Worm (Caenorhabditis elegans): ENCODE data around the gene F23H11.7.

DNA sequence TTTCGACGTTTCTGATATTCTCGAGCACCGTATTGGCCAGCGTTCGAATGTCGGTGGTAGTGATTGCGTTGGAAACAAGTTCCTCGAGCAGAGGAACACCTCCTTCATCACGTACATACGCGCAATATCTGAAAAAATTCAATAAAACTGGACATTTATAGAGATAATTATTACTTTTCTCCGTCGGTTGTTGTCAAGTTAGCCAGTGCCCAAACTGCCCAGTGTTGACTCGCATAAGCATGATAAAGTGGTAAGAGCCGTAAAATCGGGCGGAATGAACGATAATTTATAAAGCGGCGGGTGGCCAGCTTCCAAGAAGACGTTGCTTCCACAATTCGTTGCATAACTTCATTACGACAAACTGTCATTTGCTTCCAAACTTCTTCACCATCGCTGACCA is 35.6 kb downstream of the F23H11.7 start:
- TF ChIP-seq hmg-20 (GFP tag; IDR thresholded peaks at IDR 0.05) (no peak), nfyb-1 (GFP tag; IDR thresholded peaks at IDR 0.05) (no peak), attf-5 (GFP tag; optimal IDR thresholded peaks at IDR 0.05) (no peak), B0019.2 (GFP tag; conservative IDR thresholded peaks at IDR 0.05) (no peak), nhr-90 (tag; optimal IDR thresholded peaks at IDR 0.05) (no peak), unc-62 (GFP tag; optimal IDR thresholded peaks at IDR 0.05) (no peak), bed-2 (GFP tag; IDR thresholded peaks at IDR 0.05) (no peak), hsf-1 (GFP tag; IDR thresholded peaks at IDR 0.05) (no peak), B0035.1 (tag; optimal IDR thresholded peaks at IDR 0.05) (no peak), ceh-27 (GFP tag; optimal IDR thresholded peaks at IDR 0.05) (no peak), pha-4 (tag; optimal IDR thresholded peaks at IDR 0.05) (no peak)
